Worm (Caenorhabditis elegans) whole organism, mixed stage, embryonic: Measurements from ENCODE around the gene anp-1.

Experiments
- ces-1 ChIP-seq: fragments of 150-350 bp; optimal IDR thresholded peaks from 2 replicates; lab custom pipeline; 2014; ENCODE audit warnings: missing biosample characterization, missing genetic modification reagents, missing genetic modification characterization
- elt-3 ChIP-seq: fragments of 150-350 bp; optimal IDR thresholded peaks from 2 replicates; lab custom pipeline; 2014; ENCODE audit warnings: missing biosample characterization, missing genetic modification characterization
- mab-5 ChIP-seq: fragments of 150-350 bp; optimal IDR thresholded peaks from 2 replicates; lab custom pipeline; 2014; ENCODE audit warnings: missing biosample characterization, missing genetic modification characterization
- nhr-76 ChIP-seq: sonication (generic microtip); optimal IDR thresholded peaks from 2 replicates; lab custom pipeline; 2017; ENCODE audit warnings: missing biosample characterization, missing genetic modification characterization
- snpc-4 ChIP-seq: fragments of 150-350 bp; optimal IDR thresholded peaks from 2 replicates; lab custom pipeline; 2014; ENCODE audit warnings: missing biosample characterization, missing genetic modification characterization

DNA sequence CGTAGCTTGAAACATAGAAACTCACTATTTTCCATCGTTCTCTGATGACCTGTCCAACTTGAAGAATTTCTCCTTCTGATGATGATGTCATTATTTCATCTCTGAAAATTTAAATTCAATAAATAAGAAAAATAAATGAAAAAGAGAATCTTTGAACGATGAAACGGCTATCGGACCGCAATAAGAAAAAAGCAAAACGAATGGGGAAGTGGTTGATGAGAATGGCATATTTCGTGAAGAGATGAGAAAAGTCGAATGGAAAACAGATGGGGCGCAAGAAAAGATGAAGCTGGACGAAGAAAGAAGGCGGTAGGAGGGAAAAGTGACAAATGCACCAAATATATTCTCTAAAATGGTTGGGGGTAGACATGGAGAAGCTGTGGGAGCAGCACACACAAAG is 36.5 kb downstream of the anp-1 start, which contains the start of gene ttbk-7:
- TF ChIP-seq ces-1 (GFP tag; lab: Kevin White, UChicago) (no peak), mab-5 (tag; lab: Kevin White, UChicago) (no peak), elt-3 (tag; lab: Kevin White, UChicago) (no peak), nhr-76 (tag; lab: Kevin White, UChicago) (no peak), snpc-4 (tag; lab: Kevin White, UChicago) (no peak)
